Worm (Caenorhabditis elegans): Measurements from ENCODE around the gene C46A5.1.

ce11 chrIV:7783801-7784411 lies 20.2 kb downstream of the C46A5.1 start, which contains the start of gene tag-321:
- TF ChIP-seq C06A6.2 (GFP tag; conservative IDR thresholded peaks at IDR 0.05) (no peak), ama-1 (optimal IDR thresholded peaks at IDR 0.05) (no peak), ama-1 (GFP tag; optimal IDR thresholded peaks at IDR 0.05) (no peak), ceh-27 (GFP tag; optimal IDR thresholded peaks at IDR 0.05) (no peak), tlf-1 (GFP tag; optimal IDR thresholded peaks at IDR 0.05) (no peak), sea-2 (GFP tag; IDR thresholded peaks at IDR 0.05) (no peak)

Measured in whole organism, young adult.